Fruit fly (Drosophila melanogaster): ENCODE data around the gene ymp.

ymp gene

DNA sequence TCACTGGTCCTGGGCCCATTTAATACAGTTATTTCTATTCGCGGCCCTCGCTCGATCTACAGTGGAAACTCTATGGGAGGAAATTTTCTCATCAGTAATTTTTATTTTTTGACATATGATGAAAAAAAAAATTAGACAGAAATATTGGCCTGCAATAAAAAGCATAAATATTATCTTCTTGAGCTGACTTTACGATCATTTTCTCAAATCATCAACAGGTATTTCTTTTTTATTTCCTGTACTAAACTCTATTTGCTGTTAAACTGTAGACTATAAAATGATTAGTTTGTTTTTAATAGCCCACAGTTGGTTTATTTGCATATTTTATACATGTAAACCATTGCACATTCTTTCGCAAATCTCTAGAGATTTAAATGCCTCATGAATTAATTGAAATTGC, 35.2 kb upstream of the ymp start (continued):
- no peak for TF ChIP-seq Hr78 (GFP tag; optimal IDR thresholded peaks at IDR 0.05)

DNA sequence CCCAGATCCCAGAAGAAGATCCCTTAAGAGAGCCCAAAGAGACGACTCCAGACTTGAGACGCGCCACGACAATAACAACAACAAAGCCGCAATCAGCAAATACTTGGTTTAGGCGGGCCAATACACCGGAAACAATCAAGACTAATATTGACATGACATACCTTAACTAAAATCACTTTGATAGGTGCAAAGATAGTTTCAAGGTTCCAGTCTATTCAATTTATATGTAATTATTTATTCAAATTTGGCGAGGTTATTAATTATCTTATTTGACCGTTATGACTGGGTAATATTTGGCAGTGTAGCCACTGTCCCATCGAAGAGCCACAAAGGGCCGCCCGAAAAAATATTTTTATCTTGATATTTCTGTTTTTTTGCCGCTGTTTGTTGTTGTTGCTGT, 31.5 kb upstream of the ymp start:
- TF ChIP-seq HmgZ (tag; optimal IDR thresholded peaks at IDR 0.05) = no peak
- TF ChIP-seq dan (GFP tag; IDR thresholded peaks at IDR 0.05) = 0 out of 2 replicates have a peak, but pooled peaks have one; percentile 18
- 0 out of 3 replicates have a peak, but pooled peaks have one; percentile 23 for TF ChIP-seq gce (GFP tag; IDR thresholded peaks at IDR 0.05)
- no peak for TF ChIP-seq Stat92E (GFP tag; optimal IDR thresholded peaks at IDR 0.05)
- no peak for TF ChIP-seq Sin3A (optimal IDR thresholded peaks at IDR 0.05)
- no peak for TF ChIP-seq repo (GFP tag; optimal IDR thresholded peaks at IDR 0.05)
- TF ChIP-seq salm (tag; optimal IDR thresholded peaks at IDR 0.05) = no peak
- peak; percentile 6 for TF ChIP-seq CG18764 (GFP tag; optimal IDR thresholded peaks at IDR 0.05)
- no peak for TF ChIP-seq CG5245 (GFP tag; optimal IDR thresholded peaks at IDR 0.05)
- TF ChIP-seq dpn (GFP tag; optimal IDR thresholded peaks at IDR 0.05) = peak; percentile 24 to 31
- no peak for TF ChIP-seq maf-S (GFP tag; optimal IDR thresholded peaks at IDR 0.05)
- TF ChIP-seq p53 (GFP tag; optimal IDR thresholded peaks at IDR 0.05) = no peak
- peak; percentile 50 for TF ChIP-seq Mad (GFP tag; optimal IDR thresholded peaks at IDR 0.05)
- no peak for TF ChIP-seq schlank (tag; optimal IDR thresholded peaks at IDR 0.05)
- peak; percentile 2 for TF ChIP-seq pnt (GFP tag; optimal IDR thresholded peaks at IDR 0.05)
- TF ChIP-seq E2f1 (GFP tag; IDR thresholded peaks at IDR 0.05) = peak; percentile 44; the same call in 1 of the 2 replicates
- peak; percentile 55 for TF ChIP-seq CG8359 (GFP tag; optimal IDR thresholded peaks at IDR 0.05; ENCODE audit: borderline replicate concordance)
- TF ChIP-seq CG14014 (GFP tag; IDR thresholded peaks at IDR 0.05) = no peak
- no peak for TF ChIP-seq knrl (GFP tag; IDR thresholded peaks at IDR 0.05; ENCODE audit: partially characterized antibody)
- TF ChIP-seq chm (GFP tag; IDR thresholded peaks at IDR 0.05) = peak; percentile 49; the same call in 1 of the 2 replicates
- TF ChIP-seq CG10147 (GFP tag; optimal IDR thresholded peaks at IDR 0.05) = no peak
- TF ChIP-seq mirr (GFP tag; optimal IDR thresholded peaks at IDR 0.05) = no peak
- peak; percentile 46 for TF ChIP-seq CG18599 (GFP tag; optimal IDR thresholded peaks at IDR 0.05)
- TF ChIP-seq Rx (GFP tag; IDR thresholded peaks at IDR 0.05) = peak; percentile 45; the same call in 1 of the 2 replicates
- no peak for TF ChIP-seq NC2α (GFP tag; optimal IDR thresholded peaks at IDR 0.05)
- peak; percentile 70 for TF ChIP-seq CG7839 (tag; optimal IDR thresholded peaks at IDR 0.05)
- no peak for TF ChIP-seq Mrtf (GFP tag; IDR thresholded peaks at IDR 0.05)
- TF ChIP-seq Mes4 (GFP tag; optimal IDR thresholded peaks at IDR 0.05) = no peak
- no peak for TF ChIP-seq Hmr (GFP tag; optimal IDR thresholded peaks at IDR 0.05)
- peak; percentile 21 to 64 for TF ChIP-seq bsh (GFP tag; optimal IDR thresholded peaks at IDR 0.05)
- peak; percentile 55 for TF ChIP-seq az2 (GFP tag; optimal IDR thresholded peaks at IDR 0.05)
- no peak for TF ChIP-seq CG11723 (GFP tag; optimal IDR thresholded peaks at IDR 0.05)
- peak; percentile 10; the same call in 1 of the 2 replicates for TF ChIP-seq CG9932 (GFP tag; IDR thresholded peaks at IDR 0.05)
- TF ChIP-seq Dll (GFP tag; IDR thresholded peaks at IDR 0.05; ENCODE audit: partially characterized antibody) = no peak
- peak; percentile 29 for TF ChIP-seq CG17385 (GFP tag; optimal IDR thresholded peaks at IDR 0.05)
- TF ChIP-seq Pdp1 (GFP tag; optimal IDR thresholded peaks at IDR 0.05) = peak; percentile 30 to 39
- TF ChIP-seq pzg (GFP tag; optimal IDR thresholded peaks at IDR 0.05) = no peak
- no peak for TF ChIP-seq CG11398 (GFP tag; optimal IDR thresholded peaks at IDR 0.05)
- no peak for TF ChIP-seq Eip74EF (GFP tag; optimal IDR thresholded peaks at IDR 0.05)
- no peak for TF ChIP-seq psq (GFP tag; optimal IDR thresholded peaks at IDR 0.05)
- TF ChIP-seq Doc3 (GFP tag; IDR thresholded peaks at IDR 0.05; ENCODE audit: partially characterized antibody) = no peak
- TF ChIP-seq Dad (GFP tag; optimal IDR thresholded peaks at IDR 0.05) = no peak
- no peak for TF ChIP-seq fd64A (GFP tag; optimal IDR thresholded peaks at IDR 0.05)
- TF ChIP-seq en (GFP tag; optimal IDR thresholded peaks at IDR 0.05) = no peak
- no peak for TF ChIP-seq rib (GFP tag; IDR thresholded peaks at IDR 0.05)
- TF ChIP-seq CG8944 (GFP tag; optimal IDR thresholded peaks at IDR 0.05) = peak; percentile 32
- peak; percentile 73 for TF ChIP-seq CG18262 (tag; optimal IDR thresholded peaks at IDR 0.05)

Data from whole organism, embryonic.